Worm (Caenorhabditis elegans): ENCODE results near the gene K12H6.9.

DNA sequence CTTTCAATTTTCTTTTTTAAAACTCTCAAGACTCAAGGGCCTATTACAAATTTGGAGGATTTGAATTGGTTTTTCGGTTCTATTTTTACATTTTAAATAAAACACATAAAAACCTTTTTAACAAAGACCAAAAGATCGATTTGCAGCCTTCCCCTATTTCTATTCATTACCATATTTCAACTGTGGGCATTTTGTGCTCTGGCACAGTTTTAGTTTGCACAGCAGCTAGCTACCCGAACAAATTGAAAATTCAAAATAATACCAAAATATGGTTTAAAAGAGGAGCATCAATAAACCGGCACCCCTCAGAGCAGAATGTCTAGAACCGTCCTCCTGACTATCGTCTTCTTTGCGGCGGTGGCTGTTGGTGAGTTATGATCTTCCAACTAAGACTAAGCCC lies 42.8 kb upstream of the K12H6.9 start, which contains the start of gene F08D12.2:
- no peak for TF ChIP-seq aly-1 (tag; optimal IDR thresholded peaks at IDR 0.05)
- TF ChIP-seq tbx-11 (GFP tag; IDR thresholded peaks at IDR 0.05): no peak
- no peak for TF ChIP-seq ama-1 (optimal IDR thresholded peaks at IDR 0.05)
